Worm (Caenorhabditis elegans) whole organism, L1 larva: ENCODE data around the gene ZK643.6.
A peak's percentile ranks its signal among the peaks of the same experiment; 100 is the strongest.

Source experiments
- C04F5.9 ChIP-seq: sonication (generic microtip); optimal IDR thresholded peaks from 2 replicates; lab custom pipeline; 2016; ENCODE audit warnings: missing genetic modification characterization, missing compliant biosample characterization
- C34B4.2 ChIP-seq: sonication (generic microtip); optimal IDR thresholded peaks from 2 replicates; lab custom pipeline; 2017; ENCODE audit warnings: mild to moderate bottlenecking, missing genetic modification characterization, missing compliant biosample characterization
- F16B12.6 ChIP-seq: fragments of 150-350 bp; optimal IDR thresholded peaks from 2 replicates; lab custom pipeline; 2014; ENCODE audit warnings: missing biosample characterization, missing genetic modification characterization
- Y116A8C.19 ChIP-seq: sonication (generic microtip); optimal IDR thresholded peaks from 2 replicates; lab custom pipeline; 2016; ENCODE audit warnings: missing compliant biosample characterization, missing genetic modification characterization, borderline replicate concordance
- aha-1 ChIP-seq: fragments of 150-350 bp; optimal IDR thresholded peaks from 2 replicates; lab custom pipeline; 2014; ENCODE audit warnings: missing biosample characterization, missing genetic modification characterization
- alr-1 ChIP-seq: fragments of 200-800 bp; sonication (Bioruptor generic); optimal IDR thresholded peaks from 2 replicates; lab custom pipeline; 2018; ENCODE audit warnings: borderline replicate concordance, mild to moderate bottlenecking, missing genetic modification characterization, missing compliant biosample characterization
- aly-2 ChIP-seq: fragments of 150-350 bp; optimal IDR thresholded peaks from 2 replicates; lab custom pipeline; 2014; ENCODE audit warnings: missing biosample characterization, missing genetic modification characterization
- ama-1 ChIP-seq: fragments of 150-350 bp; optimal IDR thresholded peaks from 2 replicates; lab custom pipeline; 2014
- blmp-1 ChIP-seq: fragments of 150-350 bp; optimal IDR thresholded peaks from 2 replicates; lab custom pipeline; 2014; ENCODE audit warnings: missing biosample characterization, missing genetic modification characterization
- ceh-82 ChIP-seq, 3 experiments: fragments of 150-350 bp in 1 of 3; sonication (generic microtip) in 2 of 3; optimal IDR thresholded peaks; 2 replicates each; lab custom pipeline; 2014 to 2017; ENCODE audit warnings: missing biosample characterization in 3 of 3, missing genetic modification characterization in 3 of 3
- ceh-88 ChIP-seq: fragments of 200-800 bp; sonication (Bioruptor generic); IDR thresholded peaks from 2 replicates; pipeline ENCODE4 v1.3.6; 2022; ENCODE audit warnings: missing genetic modification characterization, missing compliant biosample characterization
- ceh-90 ChIP-seq: sonication (generic microtip); optimal IDR thresholded peaks from 2 replicates; lab custom pipeline; 2016; ENCODE audit warnings: missing genetic modification characterization, missing compliant biosample characterization
- dpl-1 ChIP-seq, 3 experiments: fragments of 150-350 bp in 2 of 3; sonication (generic microtip) in 1 of 3; optimal IDR thresholded peaks; 2 replicates each; lab custom pipeline; 2014 to 2017; ENCODE audit warnings: missing biosample characterization in 3 of 3, missing genetic modification characterization in 3 of 3, missing genetic modification reagents in 3 of 3
- efl-1 ChIP-seq, 4 experiments: fragments of 150-350 bp; optimal IDR thresholded peaks in 3 of 4; peaks in 1 of 4; 1 replicate in 1 of 4; 2 replicates in 3 of 4; lab custom pipeline; 2014; ENCODE audit warnings: missing biosample characterization in 2 of 4, missing genetic modification characterization in 2 of 4, missing genetic modification reagents in 2 of 4
- efl-3 ChIP-seq: fragments of 200-800 bp; sonication (Bioruptor generic); optimal IDR thresholded peaks from 2 replicates; lab custom pipeline; 2018; ENCODE audit warnings: mild to moderate bottlenecking, missing genetic modification characterization, missing compliant biosample characterization
- egl-13 ChIP-seq: sonication (generic microtip); optimal IDR thresholded peaks from 2 replicates; lab custom pipeline; 2016; ENCODE audit warnings: missing genotype, missing genetic modification reagents, missing genetic modification characterization, missing compliant biosample characterization
- egl-27 ChIP-seq, 2 experiments: fragments of 150-350 bp in 1 of 2; sonication (generic microtip); optimal IDR thresholded peaks; 3 replicates each; lab custom pipeline; 2017 to 2018; ENCODE audit warnings: missing biosample characterization in 2 of 2, missing genetic modification characterization in 2 of 2, missing genetic modification reagents in 2 of 2
- elt-2 ChIP-seq: sonication (generic microtip); optimal IDR thresholded peaks from 2 replicates; lab custom pipeline; 2016; ENCODE audit warnings: missing genetic modification characterization, mild to moderate bottlenecking, inconsistent platforms, missing compliant biosample characterization, missing genetic modification reagents
- fkh-10 ChIP-seq: sonication (generic microtip); optimal IDR thresholded peaks from 2 replicates; lab custom pipeline; 2017; ENCODE audit warnings: missing biosample characterization, missing genetic modification reagents, missing genetic modification characterization
- fos-1 ChIP-seq: fragments of 150-350 bp; optimal IDR thresholded peaks from 2 replicates; lab custom pipeline; 2014; ENCODE audit warnings: missing biosample characterization, missing genetic modification characterization
- grh-1 ChIP-seq: fragments of 200-800 bp; sonication (Bioruptor generic); IDR thresholded peaks from 2 replicates; pipeline ENCODE4 v1.3.6; 2022; ENCODE audit warnings: missing genetic modification reagents, missing genetic modification characterization, missing compliant biosample characterization
- irx-1 ChIP-seq: sonication (generic microtip); optimal IDR thresholded peaks from 2 replicates; lab custom pipeline; 2016; ENCODE audit warnings: missing genetic modification characterization, missing compliant biosample characterization
- isw-1 ChIP-seq: fragments of 200-800 bp; sonication (Bioruptor generic); IDR thresholded peaks from 2 replicates; pipeline ENCODE4 v1.3.6; 2022; ENCODE audit warnings: missing genetic modification characterization, missing compliant biosample characterization
- jun-1 ChIP-seq: fragments of 150-350 bp; optimal IDR thresholded peaks from 2 replicates; lab custom pipeline; 2014; ENCODE audit warnings: missing biosample characterization, missing genetic modification reagents, missing genetic modification characterization
- lin-14 ChIP-seq: fragments of 200-800 bp; sonication (Bioruptor generic); optimal IDR thresholded peaks from 2 replicates; lab custom pipeline; 2018; ENCODE audit warnings: mild to moderate bottlenecking, missing genetic modification characterization, moderate library complexity, missing compliant biosample characterization
- lin-35 ChIP-seq, 2 experiments: fragments of 150-350 bp; optimal IDR thresholded peaks; 2 replicates each; lab custom pipeline; 2014; ENCODE audit warnings: missing biosample characterization in 2 of 2, missing genetic modification characterization in 2 of 2, missing genetic modification reagents in 2 of 2
- lin-39 ChIP-seq: fragments of 150-350 bp; optimal IDR thresholded peaks from 2 replicates; lab custom pipeline; 2014; ENCODE audit warnings: missing biosample characterization, missing genetic modification reagents, missing genetic modification characterization
- mef-2 ChIP-seq: fragments of 150-350 bp; optimal IDR thresholded peaks from 2 replicates; lab custom pipeline; 2014; ENCODE audit warnings: missing biosample characterization, missing genetic modification characterization
- mep-1 ChIP-seq: fragments of 150-350 bp; optimal IDR thresholded peaks from 2 replicates; lab custom pipeline; 2014; ENCODE audit warnings: missing biosample characterization, missing genetic modification characterization
- nhr-11 ChIP-seq: fragments of 150-350 bp; optimal IDR thresholded peaks from 2 replicates; lab custom pipeline; 2014; ENCODE audit warnings: missing biosample characterization, missing genetic modification characterization
- nhr-12 ChIP-seq: sonication (generic microtip); optimal IDR thresholded peaks from 2 replicates; lab custom pipeline; 2017; ENCODE audit warnings: missing biosample characterization, missing genetic modification characterization
- nhr-19 ChIP-seq: fragments of 200-800 bp; sonication (Bioruptor generic); conservative IDR thresholded peaks from 2 replicates; pipeline ENCODE4 v1.3.6; 2022; ENCODE audit warnings: missing genetic modification characterization, missing compliant biosample characterization
- nhr-237 ChIP-seq: fragments of 150-350 bp; optimal IDR thresholded peaks from 2 replicates; lab custom pipeline; 2014; ENCODE audit warnings: missing biosample characterization, missing genetic modification characterization
- nhr-71 ChIP-seq: sonication (generic microtip); optimal IDR thresholded peaks from 2 replicates; lab custom pipeline; 2016; ENCODE audit warnings: mild to moderate bottlenecking, missing genetic modification characterization, moderate library complexity, missing compliant biosample characterization
- nhr-77 ChIP-seq: fragments of 150-350 bp; optimal IDR thresholded peaks from 2 replicates; lab custom pipeline; 2014; ENCODE audit warnings: missing biosample characterization, missing genetic modification characterization
- nhr-84 ChIP-seq: sonication (generic microtip); optimal IDR thresholded peaks from 2 replicates; lab custom pipeline; 2017; ENCODE audit warnings: missing biosample characterization, missing genetic modification characterization
- pax-3 ChIP-seq: fragments of 200-800 bp; sonication (Bioruptor generic); optimal IDR thresholded peaks from 2 replicates; lab custom pipeline; 2018; ENCODE audit warnings: mild to moderate bottlenecking, missing genetic modification characterization, moderate library complexity, missing compliant biosample characterization
- rnt-1 ChIP-seq: sonication (generic microtip); optimal IDR thresholded peaks from 2 replicates; lab custom pipeline; 2016; ENCODE audit warnings: mild to moderate bottlenecking, missing genetic modification characterization, moderate library complexity, missing compliant biosample characterization
- snu-23 ChIP-seq: sonication (generic microtip); optimal IDR thresholded peaks from 2 replicates; lab custom pipeline; 2016; ENCODE audit warnings: missing genetic modification characterization, missing compliant biosample characterization
- tbx-2 ChIP-seq: sonication (generic microtip); optimal IDR thresholded peaks from 2 replicates; lab custom pipeline; 2016; ENCODE audit warnings: missing genetic modification characterization, missing compliant biosample characterization
- unc-86 ChIP-seq: sonication (generic microtip); optimal IDR thresholded peaks from 2 replicates; lab custom pipeline; 2016; ENCODE audit warnings: missing genetic modification characterization, missing compliant biosample characterization
- unc-98 ChIP-seq: fragments of 200-800 bp; sonication (Bioruptor generic); IDR thresholded peaks from 2 replicates; pipeline ENCODE4 v1.3.6; 2022; ENCODE audit warnings: missing genetic modification characterization, missing compliant biosample characterization
- xbp-1 ChIP-seq: sonication (generic microtip); optimal IDR thresholded peaks from 2 replicates; lab custom pipeline; 2016; ENCODE audit warnings: missing genetic modification characterization, missing compliant biosample characterization
- zag-1 ChIP-seq: fragments of 150-350 bp; optimal IDR thresholded peaks from 2 replicates; lab custom pipeline; 2014; ENCODE audit warnings: missing biosample characterization, missing genetic modification characterization
- ztf-4 ChIP-seq: fragments of 150-350 bp; optimal IDR thresholded peaks from 2 replicates; lab custom pipeline; 2014; ENCODE audit warnings: missing biosample characterization, missing genetic modification characterization

Gene ZK643.6

DNA sequence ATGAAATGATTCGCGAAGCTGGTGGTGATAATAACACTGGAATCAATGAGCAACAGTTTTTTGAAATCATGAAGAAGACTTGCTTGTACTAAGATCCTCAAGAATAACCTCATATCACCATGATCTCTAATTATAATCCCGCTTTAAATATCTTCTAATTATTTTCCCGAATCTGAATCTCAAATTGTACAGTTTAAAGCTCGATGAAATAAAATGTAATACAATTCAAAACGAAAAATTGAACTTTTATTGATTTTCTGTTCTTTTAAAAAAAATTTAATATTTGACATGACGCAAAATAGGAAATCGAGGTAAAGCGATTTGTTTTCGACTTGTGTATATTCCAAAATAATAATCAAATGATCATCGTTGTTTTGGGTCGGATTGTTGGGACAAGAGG, 14.3 kb upstream of the ZK643.6 start:
- TF ChIP-seq ceh-88 (GFP tag; lab: Robert Waterston, UW) (no peak), xbp-1 (tag; lab: Kevin White, UChicago) (no peak), Y116A8C.19 (tag; lab: Kevin White, UChicago) (no peak), grh-1 (no peak), zag-1 (tag; lab: Kevin White, UChicago) (no peak), blmp-1 (tag; lab: Kevin White, UChicago) (peak; percentile 28), nhr-71 (tag; lab: Kevin White, UChicago) (peak; percentile 19)

- no peak for TF ChIP-seq dpl-1 (GFP tag; optimal IDR thresholded peaks at IDR 0.05; lab: Kevin White, UChicago)
- TF ChIP-seq tbx-2 (tag; lab: Kevin White, UChicago) = no peak
- TF ChIP-seq efl-3 (GFP tag; lab: Kevin White, UChicago) = no peak
- TF ChIP-seq jun-1 = no peak
- TF ChIP-seq pax-3 = no peak
- TF ChIP-seq ztf-4 (tag; lab: Kevin White, UChicago) = no peak
- no peak for TF ChIP-seq irx-1 (tag; lab: Kevin White, UChicago)
- TF ChIP-seq, all 84 proteins: peak for 0
These were observed 13.3 kb upstream of the ZK643.6 start, which contains the start of gene R08D7.5 for ce11 chrIII:8973826-8974225. TSS of gene R08D7.5 (plus strand) at chrIII:8974126.

ce11 chrIII:8973163-8973562, 12.6 kb upstream of the ZK643.6 start:
- TF ChIP-seq efl-1 (optimal IDR thresholded peaks at IDR 0.05; lab: Kevin White, UChicago) (no peak), efl-1 (GFP tag; optimal IDR thresholded peaks at IDR 0.05 in 1 of 2; lab: Kevin White, UChicago) (peak in 1 of 2 experiments; percentile 55), fkh-10 (peak; percentile 24), unc-98 (GFP tag; lab: Robert Waterston, UW) (no peak), lin-14 (GFP tag; lab: Kevin White, UChicago) (peak; percentile 56), nhr-84 (tag; lab: Kevin White, UChicago) (no peak)
- TF ChIP-seq, all 84 proteins: peak for 3

- TF ChIP-seq lin-35 (GFP tag; optimal IDR thresholded peaks at IDR 0.05; lab: Kevin White, UChicago) (peak; percentile 71 to 81), nhr-237 (tag; lab: Kevin White, UChicago) (no peak), F16B12.6 (peak; percentile 54), aly-2 (tag; lab: Kevin White, UChicago) (no peak), aha-1 (tag; lab: Kevin White, UChicago) (no peak), ztf-4 (tag; lab: Kevin White, UChicago) (peak; percentile 22), ama-1 (lab: Kevin White, UChicago) (no peak), unc-86 (tag; lab: Kevin White, UChicago) (peak; percentile 55), alr-1 (tag; lab: Kevin White, UChicago) (peak; percentile 91), ceh-90 (tag; lab: Kevin White, UChicago) (peak; percentile 39), elt-2 (tag; lab: Kevin White, UChicago) (no peak), mef-2 (tag; lab: Kevin White, UChicago) (no peak), nhr-12 (no peak), egl-13 (tag; lab: Kevin White, UChicago) (no peak), egl-27 (tag; optimal IDR thresholded peaks at IDR 0.05; lab: Kevin White, UChicago) (no peak), lin-39 (tag; lab: Kevin White, UChicago) (peak; percentile 60), fos-1 (tag; lab: Kevin White, UChicago) (no peak), nhr-11 (tag; lab: Kevin White, UChicago) (no peak), snu-23 (GFP tag; lab: Kevin White, UChicago) (peak; percentile 77), nhr-19 (GFP tag; lab: Robert Waterston, UW) (peak; percentile 59), ceh-82 (tag; optimal IDR thresholded peaks at IDR 0.05; lab: Kevin White, UChicago) (peak; percentile 43 to 59 (median 53)), Y116A8C.19 (tag; lab: Kevin White, UChicago) (no peak), fkh-10 (no peak), xbp-1 (tag; lab: Kevin White, UChicago) (peak; percentile 59), rnt-1 (tag; lab: Kevin White, UChicago) (peak; percentile 88), blmp-1 (tag; lab: Kevin White, UChicago) (no peak), zag-1 (tag; lab: Kevin White, UChicago) (no peak), isw-1 (GFP tag; lab: Robert Waterston, UW) (no peak; the same call in 1 of the 2 replicates), irx-1 (tag; lab: Kevin White, UChicago) (peak; percentile 64), C34B4.2 (tag; lab: Kevin White, UChicago) (no peak), nhr-77 (peak; percentile 17), mep-1 (tag; lab: Kevin White, UChicago) (peak; percentile 85), C04F5.9 (tag; lab: Kevin White, UChicago) (peak; percentile 70)
These were observed 10.9 kb upstream of the ZK643.6 start, which contains the start of the genes eif-3.D and R08D7.4 for ce11 chrIII:8971255-8972020. TSS of gene eif-3.D (minus strand) at chrIII:8971578. TSS of gene R08D7.4 (plus strand) at chrIII:8971892.
